Fruit fly (Drosophila melanogaster) whole organism, embryonic: ENCODE data around the gene Zn72D.

Experiments
- Awh ChIP-seq: fragments of 200-800 bp; sonication (Bioruptor generic); IDR thresholded peaks from 2 replicates; pipeline ENCODE4, ENCODE4 v1.3.6; 2022; ENCODE audit warnings: missing biosample characterization, missing genetic modification characterization
- CG11398 ChIP-seq: fragments of 200-800 bp; sonication (Bioruptor generic); optimal IDR thresholded peaks from 2 replicates; lab custom pipeline; 2016; ENCODE audit warnings: missing biosample characterization, missing genetic modification characterization
- CG11504 ChIP-seq: fragments of 200-800 bp; sonication (Bioruptor generic); optimal IDR thresholded peaks from 3 replicates; lab custom pipeline; 2019; ENCODE audit warnings: missing biosample characterization, mild to moderate bottlenecking, missing genetic modification characterization, moderate library complexity
- CG12659 ChIP-seq: fragments of 200-800 bp; sonication (Bioruptor generic); optimal IDR thresholded peaks from 3 replicates; lab custom pipeline; 2017; ENCODE audit warnings: mild to moderate bottlenecking, missing biosample characterization, missing genetic modification reagents, missing genetic modification characterization
- CG12942 ChIP-seq: fragments of 200-800 bp; sonication (Bioruptor generic); optimal IDR thresholded peaks from 3 replicates; lab custom pipeline; 2016; ENCODE audit warnings: missing biosample characterization, missing genetic modification characterization
- CG13287 ChIP-seq: fragments of 200-800 bp; sonication (Bioruptor generic); IDR thresholded peaks from 2 replicates; pipeline ENCODE4 v1.3.6; 2022; ENCODE audit warnings: missing biosample characterization, missing genetic modification characterization; ENCODE audit not compliant: partially characterized antibody
- CG13424 ChIP-seq: fragments of 200-800 bp; sonication (Bioruptor generic); optimal IDR thresholded peaks from 2 replicates; lab custom pipeline; 2019; ENCODE audit warnings: missing biosample characterization, mild to moderate bottlenecking, missing genetic modification characterization, moderate library complexity
- CG14441 ChIP-seq: fragments of 200-800 bp; sonication (Bioruptor generic); IDR thresholded peaks from 2 replicates; pipeline ENCODE4 v1.3.6; 2022; ENCODE audit warnings: missing biosample characterization, missing genetic modification characterization
- CG14667 ChIP-seq: fragments of 200-800 bp; sonication (Bioruptor generic); IDR thresholded peaks from 2 replicates; pipeline ENCODE4 v1.3.6; 2022; ENCODE audit warnings: missing biosample characterization, missing genetic modification characterization
- CG17186 ChIP-seq: fragments of 200-800 bp; sonication (Bioruptor generic); optimal IDR thresholded peaks from 3 replicates; lab custom pipeline; 2017; ENCODE audit warnings: missing biosample characterization, missing genetic modification reagents, missing genetic modification characterization
- CG17359 ChIP-seq: fragments of 200-800 bp; sonication (Bioruptor generic); optimal IDR thresholded peaks from 3 replicates; lab custom pipeline; 2018; ENCODE audit warnings: missing biosample characterization, mild to moderate bottlenecking, missing genetic modification characterization, moderate library complexity
- CG2129 ChIP-seq: fragments of 200-800 bp; sonication (Bioruptor generic); IDR thresholded peaks from 2 replicates; pipeline ENCODE4 v1.3.6; 2022; ENCODE audit warnings: missing biosample characterization, missing genetic modification characterization; ENCODE audit not compliant: partially characterized antibody
- CG2678 ChIP-seq: fragments of 200-800 bp; sonication (Bioruptor generic); optimal IDR thresholded peaks from 3 replicates; lab custom pipeline; 2019; ENCODE audit warnings: missing biosample characterization, mild to moderate bottlenecking, missing genetic modification characterization, moderate library complexity
- CG30403 ChIP-seq: fragments of 200-800 bp; sonication (Bioruptor generic); optimal IDR thresholded peaks from 3 replicates; lab custom pipeline; 2016; ENCODE audit warnings: missing biosample characterization, missing genetic modification characterization
- CG4854 ChIP-seq: fragments of 200-800 bp; sonication (Bioruptor generic); optimal IDR thresholded peaks from 2 replicates; lab custom pipeline; 2016; ENCODE audit warnings: missing biosample characterization, missing genetic modification characterization, inconsistent platforms
- CG5180 ChIP-seq: fragments of 200-800 bp; sonication (Bioruptor generic); optimal IDR thresholded peaks from 3 replicates; lab custom pipeline; 2017; ENCODE audit warnings: missing biosample characterization, missing genetic modification characterization, mild to moderate bottlenecking, moderate library complexity, missing genetic modification reagents
- CG6272 ChIP-seq: fragments of 200-800 bp; sonication (Bioruptor generic); IDR thresholded peaks from 2 replicates; pipeline ENCODE4 v1.3.6; 2022; ENCODE audit warnings: missing biosample characterization, missing genetic modification characterization
- CG7357 ChIP-seq: fragments of 200-800 bp; sonication (Bioruptor generic); IDR thresholded peaks from 3 replicates; pipeline ENCODE4 v1.3.6; 2022; ENCODE audit warnings: missing biosample characterization, missing genetic modification characterization
- CG7786 ChIP-seq: fragments of 200-800 bp; sonication (Bioruptor generic); optimal IDR thresholded peaks from 2 replicates; lab custom pipeline; 2016; ENCODE audit warnings: missing biosample characterization, missing genetic modification characterization
- CG8388 ChIP-seq: fragments of 200-800 bp; sonication (Bioruptor generic); optimal IDR thresholded peaks from 2 replicates; lab custom pipeline; 2019; ENCODE audit warnings: missing biosample characterization, mild to moderate bottlenecking, missing genetic modification characterization, moderate library complexity
- CG9727 ChIP-seq: fragments of 200-800 bp; sonication (Bioruptor generic); optimal IDR thresholded peaks from 3 replicates; lab custom pipeline; 2017; ENCODE audit warnings: missing biosample characterization, mild to moderate bottlenecking, missing genetic modification characterization
- Doc2 ChIP-seq: fragments of 200-800 bp; sonication (Bioruptor generic); IDR thresholded peaks from 2 replicates; pipeline ENCODE4 v1.3.6; 2022; ENCODE audit warnings: missing biosample characterization, missing genetic modification characterization
- MTF-1 ChIP-seq: fragments of 200-800 bp; sonication (Bioruptor generic); optimal IDR thresholded peaks from 2 replicates; lab custom pipeline; 2018; ENCODE audit warnings: missing biosample characterization, mild to moderate bottlenecking, missing genetic modification characterization, borderline replicate concordance
- Mad ChIP-seq: fragments of 200-800 bp; sonication (Bioruptor generic); optimal IDR thresholded peaks from 2 replicates; lab custom pipeline; 2016; ENCODE audit warnings: missing biosample characterization, missing genetic modification characterization
- Optix ChIP-seq: fragments of 200-800 bp; sonication (Bioruptor generic); IDR thresholded peaks from 3 replicates; pipeline ENCODE4 v1.3.6; 2022; ENCODE audit warnings: missing biosample characterization, missing genetic modification characterization
- Six4 ChIP-seq: fragments of 200-800 bp; sonication (Bioruptor generic); optimal IDR thresholded peaks from 2 replicates; lab custom pipeline; 2016; ENCODE audit warnings: missing biosample characterization, missing genetic modification characterization
- Sox100B ChIP-seq: fragments of 200-800 bp; sonication (Bioruptor generic); optimal IDR thresholded peaks from 3 replicates; lab custom pipeline; 2018; ENCODE audit warnings: missing biosample characterization, mild to moderate bottlenecking, missing genetic modification characterization
- Stat92E ChIP-seq, 3 experiments: fragments of >200 bp in 2 of 3; fragments of 200-800 bp in 1 of 3; sonication (Bioruptor generic) in 1 of 3; optimal IDR thresholded peaks; 2 replicates each; lab custom pipeline; 2017 to 2019; ENCODE audit warnings: missing biosample characterization in 3 of 3, missing genetic modification characterization in 3 of 3, mild to moderate bottlenecking in 1 of 3, moderate library complexity in 1 of 3
- TFAM ChIP-seq: fragments of 200-800 bp; sonication (Bioruptor generic); optimal IDR thresholded peaks from 2 replicates; lab custom pipeline; 2017; ENCODE audit warnings: missing biosample characterization, missing genetic modification characterization, inconsistent platforms
- ap ChIP-seq: fragments of 200-800 bp; sonication (Bioruptor generic); IDR thresholded peaks from 2 replicates; pipeline ENCODE4 v1.3.6; 2022; ENCODE audit warnings: missing biosample characterization, missing genetic modification characterization
- bsh ChIP-seq, 2 experiments: fragments of 200-800 bp; sonication (Bioruptor generic); optimal IDR thresholded peaks; 2 replicates each; lab custom pipeline; 2017 to 2018; ENCODE audit warnings: mild to moderate bottlenecking in 2 of 2, missing biosample characterization in 2 of 2, missing genetic modification characterization in 2 of 2, moderate library complexity in 1 of 2
- croc ChIP-seq: fragments of 200-800 bp; sonication (Bioruptor generic); conservative IDR thresholded peaks from 3 replicates; pipeline ENCODE4 v1.3.6; 2022; ENCODE audit warnings: missing biosample characterization, missing genetic modification characterization
- crp ChIP-seq, 2 experiments: fragments of 200-800 bp; sonication (Bioruptor generic); optimal IDR thresholded peaks; 2 replicates in 1 of 2; 3 replicates in 1 of 2; lab custom pipeline; 2017; ENCODE audit warnings: missing biosample characterization in 2 of 2, missing genetic modification characterization in 2 of 2, mild to moderate bottlenecking in 1 of 2, moderate library complexity in 1 of 2
- dmrt11E ChIP-seq: fragments of 200-800 bp; sonication (Bioruptor generic); optimal IDR thresholded peaks from 3 replicates; lab custom pipeline; 2018; ENCODE audit warnings: missing biosample characterization, mild to moderate bottlenecking, missing genetic modification characterization, moderate library complexity
- esg ChIP-seq: fragments of 200-800 bp; sonication (Bioruptor generic); conservative IDR thresholded peaks from 2 replicates; pipeline ENCODE4 v1.3.6; 2022; ENCODE audit warnings: missing biosample characterization, missing genetic modification characterization
- ftz-f1 ChIP-seq: fragments of 200-800 bp; sonication (Bioruptor generic); optimal IDR thresholded peaks from 2 replicates; lab custom pipeline; 2016; ENCODE audit warnings: missing biosample characterization, missing genetic modification characterization
- grn ChIP-seq: fragments of 200-800 bp; sonication (Bioruptor generic); optimal IDR thresholded peaks from 3 replicates; lab custom pipeline; 2017; ENCODE audit warnings: missing biosample characterization, missing genetic modification characterization
- hth ChIP-seq: fragments of >200 bp; optimal IDR thresholded peaks from 2 replicates; lab custom pipeline; 2017; ENCODE audit warnings: inconsistent platforms
- lov ChIP-seq, 2 experiments: fragments of 200-800 bp in 1 of 2; fragments of >200 bp in 1 of 2; sonication (Bioruptor generic) in 1 of 2; IDR thresholded peaks in 1 of 2; optimal IDR thresholded peaks in 1 of 2; 2 replicates in 1 of 2; 3 replicates in 1 of 2; pipeline versions ENCODE4 v1.3.6 to Lab custom; 2017 to 2022; ENCODE audit warnings: missing biosample characterization in 1 of 2, missing genetic modification characterization in 1 of 2
- otp ChIP-seq: fragments of 200-800 bp; sonication (Bioruptor generic); IDR thresholded peaks from 3 replicates; pipeline ENCODE4, ENCODE4 v1.3.6; 2022; ENCODE audit warnings: missing biosample characterization, missing genetic modification characterization
- pho ChIP-seq: fragments of 200-800 bp; sonication (Bioruptor generic); optimal IDR thresholded peaks from 2 replicates; lab custom pipeline; 2016; ENCODE audit warnings: missing biosample characterization, missing genetic modification characterization
- ranshi ChIP-seq: fragments of 200-800 bp; sonication (Bioruptor generic); IDR thresholded peaks from 2 replicates; pipeline ENCODE4 v1.3.6; 2022; ENCODE audit warnings: missing biosample characterization, missing genetic modification characterization
- rib ChIP-seq: fragments of 200-800 bp; sonication (Bioruptor generic); IDR thresholded peaks from 2 replicates; pipeline ENCODE4 v1.3.6; 2022; ENCODE audit warnings: missing biosample characterization, missing genetic modification characterization
- sens ChIP-seq: fragments of 200-800 bp; sonication (Bioruptor generic); peaks from one replicate; lab custom pipeline; 2016; ENCODE audit warnings: missing biosample characterization, missing genetic modification characterization
- seq ChIP-seq: fragments of 200-800 bp; sonication (Bioruptor generic); IDR thresholded peaks from 2 replicates; pipeline ENCODE4 v1.3.6; 2022; ENCODE audit warnings: missing biosample characterization, missing genetic modification characterization
- slbo ChIP-seq: fragments of 200-800 bp; sonication (Bioruptor generic); IDR thresholded peaks from 2 replicates; pipeline ENCODE4 v1.3.6; 2022; ENCODE audit warnings: missing biosample characterization, missing genetic modification characterization
- toy ChIP-seq: fragments of 200-800 bp; sonication (Bioruptor generic); IDR thresholded peaks from 2 replicates; pipeline ENCODE4 v1.3.6; 2022; ENCODE audit warnings: missing biosample characterization, missing genetic modification characterization
- trh ChIP-seq: fragments of 200-800 bp; sonication (Bioruptor generic); optimal IDR thresholded peaks from 2 replicates; lab custom pipeline; 2016; ENCODE audit warnings: missing biosample characterization, missing genetic modification characterization
- vfl ChIP-seq: fragments of 200-800 bp; sonication (Bioruptor generic); optimal IDR thresholded peaks from 2 replicates; lab custom pipeline; 2016; ENCODE audit warnings: missing biosample characterization, missing genetic modification characterization

Zn72D gene

dm6 chr3L:16131264-16132066, 19.0 kb upstream of the Zn72D start, which contains the start of the genes Trs20 and elg1 (continued):
- TF ChIP-seq CG8388 (GFP tag; lab: Kevin White, UChicago) (peak; percentile 70), ranshi (peak; percentile 5; the same call in 1 of the 2 replicates), Doc2 (GFP tag; lab: Robert Waterston, UW) (no peak), Optix (GFP tag; lab: Robert Waterston, UW) (no peak), CG7786 (GFP tag; lab: Kevin White, UChicago) (no peak), lov (optimal IDR thresholded peaks at IDR 0.05; lab: Kevin White, UChicago) (no peak), lov (GFP tag; IDR thresholded peaks at IDR 0.05; lab: Robert Waterston, UW) (no peak), trh (no peak), CG12942 (GFP tag; lab: Kevin White, UChicago) (no peak), seq (GFP tag; lab: Robert Waterston, UW) (0 out of 2 replicates have a peak, but pooled peaks have one; percentile 22), pho (GFP tag; lab: Kevin White, UChicago) (no peak), CG17359 (tag; lab: Kevin White, UChicago) (peak; percentile 45), CG14667 (GFP tag; lab: Robert Waterston, UW) (no peak), CG30403 (GFP tag; lab: Kevin White, UChicago) (peak; percentile 45), Stat92E (GFP tag; optimal IDR thresholded peaks at IDR 0.05; lab: Kevin White, UChicago) (no peak), croc (GFP tag; lab: Robert Waterston, UW) (no peak), esg (GFP tag; lab: Robert Waterston, UW) (no peak), CG7357 (GFP tag; lab: Robert Waterston, UW) (no peak), vfl (GFP tag; lab: Kevin White, UChicago) (no peak), CG9727 (GFP tag; lab: Kevin White, UChicago) (peak; percentile 53), CG17186 (GFP tag; lab: Kevin White, UChicago) (no peak), ftz-f1 (no peak), CG4854 (GFP tag; lab: Kevin White, UChicago) (no peak), CG13287 (GFP tag; lab: Robert Waterston, UW) (no peak; the same call in 1 of the 2 replicates), CG5180 (no peak), CG12659 (GFP tag; lab: Kevin White, UChicago) (peak; percentile 59), ap (GFP tag; lab: Robert Waterston, UW) (no peak), CG14441 (GFP tag; lab: Robert Waterston, UW) (no peak), CG13424 (peak; percentile 73), Sox100B (GFP tag; lab: Kevin White, UChicago) (peak; percentile 71), slbo (peak; percentile 59; the same call in 1 of the 2 replicates), Awh (GFP tag; lab: Robert Waterston, UW) (no peak), MTF-1 (no peak), bsh (GFP tag; optimal IDR thresholded peaks at IDR 0.05; lab: Kevin White, UChicago) (peak in 1 of 2 experiments; percentile 57), TFAM (GFP tag; lab: Kevin White, UChicago) (no peak), sens (GFP tag; lab: Kevin White, UChicago) (peak; percentile 77), CG11504 (tag; lab: Kevin White, UChicago) (no peak), CG11398 (GFP tag; lab: Kevin White, UChicago) (no peak), CG2678 (peak; percentile 78), grn (GFP tag; lab: Kevin White, UChicago) (no peak), Six4 (GFP tag; lab: Kevin White, UChicago) (no peak), otp (GFP tag; lab: Robert Waterston, UW) (no peak), hth (lab: Kevin White, UChicago) (no peak), crp (GFP tag; optimal IDR thresholded peaks at IDR 0.05; lab: Kevin White, UChicago) (no peak), rib (GFP tag; lab: Robert Waterston, UW) (0 out of 2 replicates have a peak, but pooled peaks have one; percentile 32), CG2129 (GFP tag; lab: Robert Waterston, UW) (no peak), Mad (GFP tag; lab: Kevin White, UChicago) (no peak), dmrt11E (peak; percentile 59), CG6272 (GFP tag; lab: Robert Waterston, UW) (no peak), toy (GFP tag; lab: Robert Waterston, UW) (no peak)
